Fruit fly (Drosophila melanogaster) whole organism, larva: ENCODE results near the gene Pop4.

ENCODE experiments used
- noc ChIP-seq: fragments of 200-800 bp; sonication (Bioruptor generic); optimal IDR thresholded peaks from 3 replicates; lab custom pipeline; 2019; ENCODE audit warnings: missing biosample characterization, mild to moderate bottlenecking, missing genetic modification characterization, moderate library complexity

The Pop4 gene

DNA sequence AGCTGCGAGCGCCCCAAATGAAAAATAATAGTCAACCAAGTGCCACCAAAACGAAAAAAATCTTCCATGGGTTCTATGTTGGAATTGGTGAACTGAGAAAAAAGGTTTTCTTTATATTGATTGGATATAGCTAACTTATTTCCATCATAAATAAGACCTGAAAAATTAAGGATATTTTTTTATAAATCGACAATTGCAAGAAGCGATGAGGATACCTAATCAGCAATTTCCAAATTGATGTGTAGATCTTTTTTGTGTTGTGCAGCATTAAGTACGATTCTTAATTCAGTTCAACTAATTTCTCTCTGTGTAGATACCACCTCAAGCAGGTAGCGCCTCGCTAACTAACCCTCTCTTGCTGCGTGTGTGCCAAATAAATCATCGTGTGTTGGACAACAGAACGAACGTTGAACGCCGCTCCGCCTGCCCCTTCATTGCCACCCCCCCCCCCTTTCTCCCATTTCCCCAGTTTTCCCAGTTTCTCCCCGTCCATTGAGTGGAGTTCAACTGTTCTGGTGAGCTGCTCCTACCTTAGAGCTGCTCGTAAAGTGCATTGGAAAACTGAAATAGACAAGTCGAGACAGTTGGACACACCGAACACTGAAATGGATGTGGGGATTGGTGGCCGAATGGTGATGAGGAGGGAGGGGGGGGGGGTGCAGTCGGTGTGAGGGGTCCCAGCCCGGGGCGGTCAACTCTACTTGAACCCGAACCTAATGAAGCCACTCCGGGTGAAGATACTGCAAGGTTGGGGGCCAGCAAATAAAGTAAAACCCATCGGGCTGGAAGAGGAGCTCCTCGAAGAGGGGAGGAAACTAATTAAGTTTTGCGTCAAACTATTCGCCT lies 10.6 kb upstream of the Pop4 start:
- TF ChIP-seq noc (tag; lab: Kevin White, UChicago): no peak

- no peak for TF ChIP-seq noc (tag; lab: Kevin White, UChicago)
Measured at dm6 chr3L:7988401-7988800, 10.0 kb upstream of the Pop4 start.

DNA sequence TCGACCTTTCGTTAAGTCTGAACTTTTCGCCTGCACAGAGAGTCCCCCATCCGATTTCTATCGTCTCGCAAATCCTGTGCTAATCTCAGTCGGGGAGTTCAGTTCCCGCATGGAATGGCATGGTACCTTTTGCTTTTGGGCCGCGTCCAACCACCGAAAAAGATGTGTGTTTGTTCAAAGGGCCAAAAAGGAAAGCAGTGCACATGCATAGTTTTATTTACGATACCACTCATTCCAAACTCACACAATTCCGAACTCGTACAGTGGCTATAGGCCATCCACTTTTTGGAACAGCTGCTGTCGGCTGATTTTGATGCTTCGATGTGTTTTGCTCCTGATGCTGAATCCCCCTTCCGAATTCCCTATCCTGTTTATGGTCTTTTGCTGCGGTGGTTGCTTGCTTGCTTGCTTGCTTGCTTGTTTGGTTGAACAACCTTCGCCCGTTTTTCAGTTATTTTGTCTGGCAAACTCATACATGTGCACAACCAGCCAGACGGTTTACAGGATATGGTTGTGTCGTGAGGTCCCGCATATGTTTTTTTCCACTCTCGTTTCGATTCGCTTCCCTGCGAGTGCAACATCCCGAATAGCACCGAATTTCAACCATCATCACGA lies 6.3 kb upstream of the Pop4 start:
- no peak for TF ChIP-seq noc (tag; lab: Kevin White, UChicago)

DNA sequence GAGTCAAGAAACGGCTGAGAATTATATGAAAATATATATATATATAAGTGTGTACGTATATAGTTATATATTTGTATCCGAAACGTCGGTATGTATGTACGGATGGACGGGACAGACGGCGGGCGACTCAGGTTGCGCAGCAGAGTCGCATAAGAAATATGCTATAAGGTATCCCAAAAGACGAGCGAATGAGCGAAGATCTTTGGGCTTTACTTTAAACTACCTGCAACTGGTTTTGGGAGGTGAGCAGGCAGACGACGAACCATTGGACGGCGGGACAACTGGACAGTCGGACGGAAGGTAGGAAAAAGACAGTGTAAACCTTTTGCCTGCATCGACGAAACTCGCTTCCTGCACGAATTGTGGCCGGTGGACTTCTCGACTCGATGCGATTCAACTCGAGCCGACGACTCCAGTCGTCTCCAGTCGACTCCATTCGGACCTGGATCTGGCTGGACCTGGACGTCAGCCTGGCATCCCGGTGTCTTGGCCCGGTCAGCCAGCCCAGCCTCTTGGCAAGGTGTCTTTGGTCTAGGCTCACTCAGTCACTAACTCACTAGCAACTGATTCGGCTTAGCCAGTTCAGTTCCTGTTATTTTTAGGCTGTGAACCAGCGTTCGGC lies 5.3 kb upstream of the Pop4 start:
- no peak for TF ChIP-seq noc (tag; lab: Kevin White, UChicago)

DNA sequence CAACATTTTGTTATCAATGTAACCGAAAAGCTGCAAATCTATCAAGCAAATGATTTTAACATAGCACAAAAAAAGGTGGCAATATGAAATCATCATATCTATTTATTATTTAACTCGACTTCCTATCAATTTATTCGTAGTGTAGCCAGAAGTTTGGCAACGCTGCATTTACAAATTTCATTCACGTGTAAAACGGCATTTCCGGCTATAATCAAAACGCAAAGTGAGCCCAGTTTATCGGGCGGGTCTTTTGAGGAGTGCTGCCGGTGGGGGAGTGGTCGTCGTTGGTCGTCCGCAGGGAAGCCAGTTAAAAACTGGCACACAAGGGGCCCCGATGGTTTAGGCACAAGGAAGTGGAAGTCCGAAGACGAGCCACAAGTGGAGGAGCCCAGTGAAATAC lies 3.5 kb upstream of the Pop4 start:
- TF ChIP-seq noc (tag; lab: Kevin White, UChicago): no peak

dm6 chr3L:7981228-7981854 lies 2.9 kb upstream of the Pop4 start:
- TF ChIP-seq noc (tag; lab: Kevin White, UChicago): no peak

DNA sequence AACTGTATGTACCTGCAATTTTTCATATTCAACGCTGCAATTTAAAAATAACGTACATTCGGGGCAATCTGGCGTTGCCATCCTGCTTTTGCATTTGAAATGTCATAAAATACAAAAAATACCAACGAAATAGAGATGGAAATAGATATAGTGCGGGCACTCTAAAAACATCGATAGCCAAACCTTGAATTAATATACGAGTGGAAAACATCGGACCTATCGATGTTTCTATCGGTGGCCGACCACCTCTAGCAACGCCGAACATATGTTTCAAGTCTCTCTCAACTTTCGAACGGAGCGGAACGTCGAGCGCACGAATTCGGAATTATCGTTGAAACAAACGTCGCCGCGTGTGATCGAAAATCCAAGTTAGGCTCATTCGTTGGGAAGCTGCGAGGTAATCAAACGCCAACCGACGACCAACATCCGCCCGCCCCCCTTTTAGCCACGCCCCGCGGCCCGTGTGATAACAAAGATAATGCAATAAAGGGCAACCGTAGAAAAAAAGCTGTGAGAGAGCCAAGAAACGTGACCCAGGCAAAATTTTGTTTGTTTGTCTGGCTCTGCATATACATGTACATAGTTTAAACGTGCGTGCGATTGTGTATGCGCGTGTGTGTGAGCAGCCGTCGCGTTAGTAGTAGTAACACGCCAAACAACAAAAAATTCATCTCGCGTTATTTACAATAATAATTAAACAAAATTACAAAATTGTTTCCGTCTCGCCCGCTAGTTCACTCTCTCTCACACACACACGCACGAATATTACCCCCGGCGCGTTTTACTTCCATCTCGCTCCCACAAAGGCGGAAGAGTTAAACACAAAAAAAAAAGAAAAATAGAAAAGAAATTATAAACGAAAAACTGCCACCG lies 563 bp upstream of the Pop4 start, which contains the start of gene nmo:
Gene nmo (plus strand): TSS at position 270 of the 873 bp plus-strand sequence.
- TF ChIP-seq noc (tag; lab: Kevin White, UChicago): peak; percentile 62

DNA sequence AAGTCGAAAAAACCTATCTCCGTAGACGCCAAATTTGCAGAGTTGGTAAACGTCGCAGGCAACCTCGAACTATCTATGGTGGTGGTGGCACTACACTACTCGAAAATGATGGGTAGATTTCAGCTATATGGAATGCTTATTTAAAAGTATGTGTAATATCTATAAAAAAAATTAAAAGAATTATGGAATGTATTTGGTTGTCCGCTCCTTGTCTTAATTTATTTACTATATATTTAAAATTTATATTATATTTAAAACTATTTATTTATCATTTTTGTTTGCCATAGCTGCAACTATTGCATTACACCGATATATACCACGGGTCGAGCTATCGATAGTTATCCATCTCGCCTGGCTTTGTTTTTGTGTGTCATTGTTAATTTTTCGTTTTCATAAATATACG lies 2.4 kb downstream of the Pop4 start, which contains the start of the genes HP4 and CG8209:
Gene HP4 (minus strand): TSS at position 74 of the 403 bp plus-strand sequence.
Gene CG8209 (plus strand): TSS at position 326 of the 403 bp plus-strand sequence.
- peak; percentile 83 for TF ChIP-seq noc (tag; lab: Kevin White, UChicago)

DNA sequence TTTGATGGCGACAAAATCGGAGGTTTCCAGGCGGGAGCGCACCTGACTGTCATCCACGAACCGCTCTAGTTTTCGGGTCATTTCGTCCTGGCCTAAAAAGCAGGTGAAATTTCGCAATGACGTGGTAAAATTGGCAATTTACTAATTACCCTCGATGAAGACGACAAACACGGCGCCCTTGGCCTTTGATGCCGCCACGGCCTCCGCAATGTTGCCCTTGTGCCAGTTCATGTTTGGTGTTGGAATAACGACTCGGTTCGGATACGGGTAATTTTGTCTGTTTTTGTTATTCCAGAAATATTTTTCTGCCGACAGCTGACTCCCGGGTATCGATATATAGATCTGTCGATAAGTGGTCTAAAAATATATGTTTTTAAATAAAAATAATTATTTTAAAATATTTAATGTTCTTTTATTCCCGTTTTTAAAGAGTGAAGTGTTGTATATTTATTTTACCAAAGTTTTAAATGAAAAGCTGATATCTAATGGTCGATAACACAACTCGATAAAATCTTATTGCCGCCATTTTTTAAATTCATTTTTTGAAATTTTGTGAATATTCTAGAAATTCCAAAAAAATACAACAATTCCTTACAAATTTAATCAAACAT lies 3.7 kb downstream of the Pop4 start, which contains the start of gene CG8042:
Gene CG8042 (minus strand): TSS at position 321 of the 611 bp plus-strand sequence.
- TF ChIP-seq noc (tag; lab: Kevin White, UChicago): no peak

DNA sequence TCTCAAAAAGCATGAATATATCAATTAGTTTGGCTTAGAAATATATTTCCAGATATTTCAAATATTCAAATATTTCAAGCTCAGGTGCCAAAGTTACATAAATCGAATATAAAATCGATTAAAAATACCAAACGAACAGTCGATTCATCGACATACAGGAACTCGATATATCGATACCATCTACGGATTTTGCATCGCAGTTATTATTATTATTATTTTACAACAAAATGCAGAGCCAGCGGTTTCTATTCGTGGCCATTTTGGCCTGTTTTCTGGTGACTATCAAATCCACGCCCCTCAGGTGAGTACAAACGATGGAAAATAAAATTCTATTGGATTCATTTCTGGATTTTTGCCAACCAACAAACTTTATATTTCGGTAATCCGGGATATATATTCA lies 8.0 kb downstream of the Pop4 start, which contains the start of gene RNaseX25:
Gene RNaseX25 (plus strand): TSS at position 147 of the 400 bp plus-strand sequence.
- TF ChIP-seq noc (tag; lab: Kevin White, UChicago): no peak

dm6 chr3L:7968422-7969030 lies 9.9 kb downstream of the Pop4 start:
- TF ChIP-seq noc (tag; lab: Kevin White, UChicago): no peak

dm6 chr3L:7967203-7967602 lies 11.2 kb downstream of the Pop4 start:
- TF ChIP-seq noc (tag; lab: Kevin White, UChicago): no peak

DNA sequence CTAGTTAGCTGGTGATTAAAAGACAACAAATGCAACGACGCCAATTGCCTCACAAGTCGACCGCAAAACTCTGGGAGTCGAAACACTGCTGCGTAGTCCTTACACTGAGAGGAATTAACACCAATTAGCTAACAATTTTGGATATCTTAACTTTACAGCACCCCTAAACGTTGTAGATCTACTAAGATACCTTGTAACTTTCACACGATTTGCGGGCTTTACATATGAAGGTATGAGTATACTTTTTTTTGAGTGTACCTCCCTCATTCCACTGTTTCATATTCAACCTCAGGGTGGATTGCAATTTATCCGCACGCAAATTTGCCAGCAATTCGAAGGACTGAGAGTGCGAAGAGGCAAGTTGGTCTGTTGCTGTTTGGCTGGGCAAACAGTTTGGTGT lies 14.9 kb downstream of the Pop4 start:
- TF ChIP-seq noc (tag; lab: Kevin White, UChicago): no peak

DNA sequence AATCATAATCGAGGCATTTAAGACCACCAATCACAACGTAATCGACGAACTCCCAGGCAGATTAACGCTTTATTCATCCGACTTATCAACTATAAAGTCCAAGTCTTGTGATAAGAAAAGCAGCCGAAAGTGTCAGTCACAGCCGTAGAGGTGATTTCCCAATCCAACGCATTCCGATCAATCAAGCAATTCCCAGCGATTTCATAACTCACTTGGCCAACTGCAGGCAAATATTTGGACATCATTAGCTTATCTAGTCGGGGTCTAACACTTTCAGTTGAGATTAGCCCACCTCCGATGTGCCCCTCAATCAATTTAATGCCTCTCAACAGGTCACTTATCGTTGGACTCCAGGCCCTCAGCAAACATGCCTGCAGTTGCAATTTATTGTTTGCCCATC lies 15.4 kb downstream of the Pop4 start:
- no peak for TF ChIP-seq noc (tag; lab: Kevin White, UChicago)
